Fruit fly (Drosophila melanogaster) whole organism, pupa: Measurements from ENCODE around the gene CG4911.

Experiments
- CG12605 ChIP-seq: fragments of 200-800 bp; sonication (Bioruptor generic); IDR thresholded peaks from 2 replicates; pipeline ENCODE4 v1.3.6; 2022; ENCODE audit warnings: missing biosample characterization, missing genetic modification characterization
- CG13204 ChIP-seq: fragments of 200-800 bp; sonication (Bioruptor generic); optimal IDR thresholded peaks from 2 replicates; lab custom pipeline; 2018; ENCODE audit warnings: missing biosample characterization, mild to moderate bottlenecking, missing genetic modification characterization, moderate library complexity
- CG14655 ChIP-seq: fragments of 200-800 bp; sonication (Bioruptor generic); optimal IDR thresholded peaks from 3 replicates; lab custom pipeline; 2017; ENCODE audit warnings: mild to moderate bottlenecking, missing biosample characterization, missing genetic modification reagents, missing genetic modification characterization
- CG17806 ChIP-seq: fragments of 200-800 bp; sonication (Bioruptor generic); optimal IDR thresholded peaks from 2 replicates; lab custom pipeline; 2018; ENCODE audit warnings: missing biosample characterization, mild to moderate bottlenecking, missing genetic modification characterization, moderate library complexity
- CG4496 ChIP-seq: fragments of 200-800 bp; sonication (Bioruptor generic); IDR thresholded peaks from 3 replicates; pipeline ENCODE4 v1.3.6; 2022; ENCODE audit warnings: missing biosample characterization, missing genetic modification characterization
- CG8301 ChIP-seq: fragments of 200-800 bp; sonication (Bioruptor generic); optimal IDR thresholded peaks from 2 replicates; lab custom pipeline; 2018; ENCODE audit warnings: missing biosample characterization, mild to moderate bottlenecking, missing genetic modification characterization
- D1 ChIP-seq: fragments of 200-800 bp; sonication (Bioruptor generic); optimal IDR thresholded peaks from 2 replicates; lab custom pipeline; 2018; ENCODE audit warnings: missing biosample characterization, mild to moderate bottlenecking, missing genetic modification characterization, moderate library complexity
- EcR ChIP-seq: fragments of 200-800 bp; sonication (Bioruptor generic); optimal IDR thresholded peaks from 3 replicates; lab custom pipeline; 2019; ENCODE audit warnings: missing biosample characterization, missing genetic modification characterization, mild to moderate bottlenecking, moderate library complexity, missing genetic modification reagents
- Pif1A ChIP-seq: fragments of 200-800 bp; sonication (Bioruptor generic); optimal IDR thresholded peaks from 3 replicates; lab custom pipeline; 2016; ENCODE audit warnings: missing biosample characterization, missing genetic modification characterization
- Pif1B ChIP-seq: fragments of 200-800 bp; sonication (Bioruptor generic); optimal IDR thresholded peaks from 3 replicates; lab custom pipeline; 2016; ENCODE audit warnings: missing biosample characterization, missing genetic modification characterization
- Snoo ChIP-seq: fragments of 200-800 bp; sonication (Bioruptor generic); optimal IDR thresholded peaks from 3 replicates; lab custom pipeline; 2017; ENCODE audit warnings: missing biosample characterization, mild to moderate bottlenecking, missing genetic modification characterization, inconsistent platforms
- gl ChIP-seq: fragments of 200-800 bp; sonication (Bioruptor generic); optimal IDR thresholded peaks from 2 replicates; lab custom pipeline; 2018; ENCODE audit warnings: missing biosample characterization, mild to moderate bottlenecking, missing genetic modification characterization
- rn ChIP-seq: fragments of 200-800 bp; sonication (Bioruptor generic); IDR thresholded peaks from 2 replicates; pipeline ENCODE4 v1.3.6; 2022; ENCODE audit warnings: missing biosample characterization, missing genetic modification characterization

- TF ChIP-seq CG14655 (GFP tag; lab: Kevin White, UChicago), result no peak
- TF ChIP-seq Pif1B (GFP tag; lab: Kevin White, UChicago), result no peak
- no peak for TF ChIP-seq CG17806 (tag; lab: Kevin White, UChicago)
- no peak for TF ChIP-seq D1 (tag; lab: Kevin White, UChicago)
- TF ChIP-seq CG13204 (GFP tag; lab: Kevin White, UChicago), result no peak
- no peak for TF ChIP-seq CG4496 (GFP tag; lab: Robert Waterston, UW)
- TF ChIP-seq EcR (GFP tag; lab: Kevin White, UChicago), result no peak
- no peak for TF ChIP-seq Pif1A (GFP tag; lab: Kevin White, UChicago)
- no peak for TF ChIP-seq CG8301 (tag; lab: Kevin White, UChicago)
- no peak for TF ChIP-seq gl
- no peak for TF ChIP-seq CG12605 (GFP tag; lab: Robert Waterston, UW)
- no peak for TF ChIP-seq rn (GFP tag; lab: Robert Waterston, UW)
- TF ChIP-seq Snoo (tag; lab: Kevin White, UChicago), result no peak
Measured at dm6 chr3L:9114404-9114803, 41.9 kb upstream of the CG4911 start.
